Worm (Caenorhabditis elegans): Measurements from ENCODE around the gene Y70C5A.3.

Y70C5A.3 gene

DNA sequence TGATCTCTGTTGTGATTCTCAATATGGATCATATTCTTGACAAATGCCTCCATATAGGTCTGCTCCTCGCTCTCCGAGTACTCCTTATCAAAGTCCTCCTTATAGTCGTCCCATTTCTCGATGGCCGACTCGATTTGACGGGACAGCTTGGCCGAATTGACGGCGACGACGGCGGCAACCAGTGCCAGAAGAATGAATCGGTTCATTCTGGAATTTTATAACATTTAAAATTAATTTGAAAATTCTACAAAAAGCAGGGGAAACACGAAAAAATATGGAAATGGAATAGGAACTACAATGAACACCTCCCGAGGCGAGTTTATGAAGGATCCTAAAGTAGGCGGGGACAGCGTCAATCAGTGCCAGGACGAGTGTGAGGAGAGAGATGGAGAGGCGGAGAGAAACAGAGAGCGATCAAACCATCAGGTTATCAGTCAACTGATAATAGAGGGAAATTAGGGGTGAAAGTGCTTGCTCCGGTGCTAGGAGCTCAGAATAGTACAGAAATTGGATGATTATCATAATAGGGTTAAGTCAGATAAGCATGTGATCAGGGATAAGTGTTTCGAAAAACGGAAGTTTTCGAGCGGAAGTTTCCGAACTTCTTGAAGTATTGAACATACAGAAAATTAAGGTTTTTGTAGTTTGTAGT, 25.5 kb downstream of the Y70C5A.3 start, which contains the start of gene cpl-1:
Gene cpl-1, minus strand, starts transcription at position 207 of the 652 bp plus-strand sequence.
- no peak for TF ChIP-seq ceh-13 (GFP tag; optimal IDR thresholded peaks at IDR 0.05)
- TF ChIP-seq flt-1 (GFP tag; IDR thresholded peaks at IDR 0.05), result no peak
- TF ChIP-seq tra-4 (tag; optimal IDR thresholded peaks at IDR 0.05), result no peak
- no peak for TF ChIP-seq tbx-37 (GFP tag; conservative IDR thresholded peaks at IDR 0.05)
- TF ChIP-seq hmg-4 (GFP tag; optimal IDR thresholded peaks at IDR 0.05), result no peak
- TF ChIP-seq ets-7 (tag; optimal IDR thresholded peaks at IDR 0.05), result no peak
- no peak for TF ChIP-seq aly-1 (tag; optimal IDR thresholded peaks at IDR 0.05)
- no peak for TF ChIP-seq scrt-1 (GFP tag; IDR thresholded peaks at IDR 0.05)
- no peak for TF ChIP-seq B0310.2 (tag; optimal IDR thresholded peaks at IDR 0.05)
- no peak for TF ChIP-seq tbx-11 (GFP tag; IDR thresholded peaks at IDR 0.05)
- TF ChIP-seq pes-1 (GFP tag; IDR thresholded peaks at IDR 0.05), result no peak
- no peak for TF ChIP-seq hnd-1 (tag; optimal IDR thresholded peaks at IDR 0.05)
- TF ChIP-seq ceh-36 (tag; optimal IDR thresholded peaks at IDR 0.05), result no peak
- no peak for TF ChIP-seq F13C5.2 (tag; optimal IDR thresholded peaks at IDR 0.05)
- TF ChIP-seq ama-1 (optimal IDR thresholded peaks at IDR 0.05), result no peak
- no peak for TF ChIP-seq sea-1 (GFP tag; conservative IDR thresholded peaks at IDR 0.05)
- no peak for TF ChIP-seq hmbx-1 (tag; optimal IDR thresholded peaks at IDR 0.05)

DNA sequence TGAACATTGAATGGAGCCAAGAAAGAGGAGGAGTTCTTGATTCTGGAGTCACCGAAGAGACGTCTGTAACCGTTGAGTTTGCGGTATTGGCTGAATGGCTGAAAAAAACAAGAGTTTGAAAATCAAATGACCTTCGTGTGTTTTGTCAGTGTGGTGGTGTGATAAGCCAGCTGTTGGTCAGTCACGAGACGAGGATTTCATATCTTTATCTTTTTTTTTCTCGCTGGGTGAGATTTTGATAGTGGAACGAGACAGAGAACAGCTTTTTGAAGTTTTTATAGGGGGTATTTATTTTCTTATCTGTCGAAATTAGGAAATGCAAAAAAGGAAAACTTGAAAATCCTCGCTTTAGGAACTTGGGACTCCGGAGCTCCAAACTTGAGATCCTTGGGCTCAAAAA, 26.2 kb downstream of the Y70C5A.3 start:
- TF ChIP-seq F13C5.2 (tag; optimal IDR thresholded peaks at IDR 0.05) (no peak), pes-1 (GFP tag; IDR thresholded peaks at IDR 0.05) (no peak), aly-1 (tag; optimal IDR thresholded peaks at IDR 0.05) (no peak), B0310.2 (tag; optimal IDR thresholded peaks at IDR 0.05) (no peak), sea-1 (GFP tag; conservative IDR thresholded peaks at IDR 0.05) (no peak), hmg-4 (GFP tag; optimal IDR thresholded peaks at IDR 0.05) (no peak), ceh-13 (GFP tag; optimal IDR thresholded peaks at IDR 0.05) (no peak), hmbx-1 (tag; optimal IDR thresholded peaks at IDR 0.05) (no peak), tbx-37 (GFP tag; conservative IDR thresholded peaks at IDR 0.05) (no peak), flt-1 (GFP tag; IDR thresholded peaks at IDR 0.05) (no peak)

DNA sequence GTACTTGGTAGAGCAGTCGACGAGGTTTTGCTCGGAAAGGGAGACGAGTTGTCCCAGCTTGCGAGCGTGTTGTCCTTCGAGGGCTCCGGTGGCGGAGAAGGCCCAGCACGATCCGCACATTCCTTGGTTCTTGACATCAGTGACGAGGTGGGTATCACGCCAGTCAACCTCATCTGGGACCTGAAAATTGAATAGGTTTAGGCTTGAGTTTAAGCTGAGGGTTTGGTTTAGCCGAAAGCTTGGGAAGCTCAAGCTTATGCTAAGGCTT, 27.0 kb downstream of the Y70C5A.3 start:
- no peak for TF ChIP-seq ceh-13 (GFP tag; optimal IDR thresholded peaks at IDR 0.05)
- TF ChIP-seq flt-1 (GFP tag; IDR thresholded peaks at IDR 0.05), result no peak
- TF ChIP-seq sea-1 (GFP tag; conservative IDR thresholded peaks at IDR 0.05), result no peak
- TF ChIP-seq hnd-1 (tag; optimal IDR thresholded peaks at IDR 0.05), result no peak
- no peak for TF ChIP-seq hmbx-1 (tag; optimal IDR thresholded peaks at IDR 0.05)
- no peak for TF ChIP-seq tbx-37 (GFP tag; conservative IDR thresholded peaks at IDR 0.05)
- no peak for TF ChIP-seq B0310.2 (tag; optimal IDR thresholded peaks at IDR 0.05)
- no peak for TF ChIP-seq ama-1 (optimal IDR thresholded peaks at IDR 0.05)
- TF ChIP-seq pes-1 (GFP tag; IDR thresholded peaks at IDR 0.05), result no peak
- no peak for TF ChIP-seq F13C5.2 (tag; optimal IDR thresholded peaks at IDR 0.05)

DNA sequence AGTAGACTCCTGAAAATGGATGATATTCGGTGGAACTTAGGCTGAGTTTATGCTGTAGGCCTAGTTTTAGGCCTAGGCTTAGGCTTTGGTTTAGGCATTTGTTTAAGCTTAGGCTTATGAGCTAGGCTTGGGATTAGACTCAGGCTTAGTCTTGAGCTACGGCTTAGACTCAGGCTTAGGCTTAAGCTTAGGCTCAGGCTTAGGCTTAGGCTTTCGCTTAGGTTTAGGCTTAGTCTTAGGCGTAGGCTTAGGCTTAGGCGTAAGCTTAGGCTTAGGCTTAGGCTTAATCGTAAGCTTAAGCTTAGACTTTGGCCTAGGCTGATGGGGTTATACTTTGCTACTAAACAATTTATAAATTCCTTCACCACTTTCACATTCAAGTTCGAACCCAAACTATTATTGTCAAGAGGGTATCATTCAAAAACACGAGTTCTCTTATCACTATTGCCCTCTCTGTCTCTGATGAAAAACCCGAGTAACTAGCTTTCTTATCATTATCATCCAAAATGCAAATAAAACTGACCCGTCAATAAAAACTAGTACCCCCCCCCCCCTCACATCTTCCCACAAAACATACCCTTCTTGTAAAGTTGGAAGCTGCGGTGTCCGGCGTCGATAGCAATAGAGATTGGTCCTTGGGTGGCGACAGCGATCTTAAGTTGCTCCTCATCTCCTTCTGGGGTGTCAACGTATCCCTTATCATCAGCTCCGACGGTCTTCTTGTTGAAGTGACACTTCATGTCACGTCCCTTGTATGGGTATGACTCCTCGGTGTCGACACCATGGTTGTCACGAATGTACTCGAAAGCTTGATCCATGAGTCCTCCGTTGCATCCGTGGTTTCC, 27.6 kb downstream of the Y70C5A.3 start:
- TF ChIP-seq tra-4 (tag; optimal IDR thresholded peaks at IDR 0.05), result no peak
- TF ChIP-seq ceh-36 (tag; optimal IDR thresholded peaks at IDR 0.05), result peak; percentile 88
- TF ChIP-seq ets-7 (tag; optimal IDR thresholded peaks at IDR 0.05), result no peak

DNA sequence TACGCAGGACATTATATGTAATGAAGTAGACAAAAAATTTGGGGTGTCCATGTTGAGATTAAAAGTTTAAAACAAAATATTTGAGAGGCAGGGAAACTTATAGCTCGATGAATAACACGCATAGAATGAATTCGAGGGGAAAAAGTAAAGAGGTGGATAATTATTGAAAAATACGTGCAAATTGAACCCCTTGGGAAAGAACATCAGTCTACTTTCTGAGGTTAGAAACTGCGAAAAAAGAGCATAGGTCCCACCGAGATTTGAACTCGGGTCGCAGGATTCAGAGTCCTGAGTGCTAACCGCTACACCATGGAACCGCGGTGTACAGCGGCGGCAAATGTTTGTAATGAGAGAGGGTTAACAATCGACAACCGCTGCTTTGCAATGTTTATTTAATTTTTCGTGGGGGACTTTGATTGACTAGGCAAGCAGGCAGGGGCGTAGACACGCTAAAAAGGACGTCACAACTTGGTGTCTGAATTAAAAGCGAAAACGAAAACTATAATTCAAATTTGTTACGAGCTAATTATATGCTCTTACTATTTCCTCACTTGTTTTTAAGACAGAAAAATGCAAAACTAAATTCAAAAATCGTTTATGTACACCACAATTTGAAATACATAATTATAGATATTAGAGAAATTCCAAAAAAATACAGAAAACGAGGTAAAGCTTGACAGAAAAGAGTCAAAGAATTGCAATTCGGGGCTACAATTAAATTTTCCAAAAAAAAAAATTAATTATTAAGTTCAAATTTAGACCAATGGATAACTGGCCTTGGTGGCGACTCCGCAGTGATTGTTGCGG, 28.5 kb downstream of the Y70C5A.3 start, which contains the start of gene srh-269:
Gene srh-269, minus strand, starts transcription at position 51 of the 807 bp plus-strand sequence.
- TF ChIP-seq pes-1 (GFP tag; IDR thresholded peaks at IDR 0.05) (peak; percentile 80), sea-1 (GFP tag; conservative IDR thresholded peaks at IDR 0.05) (peak; percentile 59; the same call in 1 of the 2 replicates), hnd-1 (tag; optimal IDR thresholded peaks at IDR 0.05) (peak; percentile 31), ama-1 (optimal IDR thresholded peaks at IDR 0.05) (no peak), tra-4 (tag; optimal IDR thresholded peaks at IDR 0.05) (peak; percentile 41), aly-1 (tag; optimal IDR thresholded peaks at IDR 0.05) (peak; percentile 61), B0310.2 (tag; optimal IDR thresholded peaks at IDR 0.05) (peak; percentile 56), ets-7 (tag; optimal IDR thresholded peaks at IDR 0.05) (peak; percentile 45), hmbx-1 (tag; optimal IDR thresholded peaks at IDR 0.05) (peak; percentile 8), ceh-13 (GFP tag; optimal IDR thresholded peaks at IDR 0.05) (peak; percentile 11), ceh-36 (tag; optimal IDR thresholded peaks at IDR 0.05) (peak; percentile 38), tbx-11 (GFP tag; IDR thresholded peaks at IDR 0.05) (peak; percentile 65), hmg-4 (GFP tag; optimal IDR thresholded peaks at IDR 0.05) (peak; percentile 67), tbx-37 (GFP tag; conservative IDR thresholded peaks at IDR 0.05) (0 out of 2 replicates have a peak, but pooled peaks have one; percentile 43), F13C5.2 (tag; optimal IDR thresholded peaks at IDR 0.05) (peak; percentile 71), scrt-1 (GFP tag; IDR thresholded peaks at IDR 0.05) (peak; percentile 79), flt-1 (GFP tag; IDR thresholded peaks at IDR 0.05) (peak; percentile 76)

DNA sequence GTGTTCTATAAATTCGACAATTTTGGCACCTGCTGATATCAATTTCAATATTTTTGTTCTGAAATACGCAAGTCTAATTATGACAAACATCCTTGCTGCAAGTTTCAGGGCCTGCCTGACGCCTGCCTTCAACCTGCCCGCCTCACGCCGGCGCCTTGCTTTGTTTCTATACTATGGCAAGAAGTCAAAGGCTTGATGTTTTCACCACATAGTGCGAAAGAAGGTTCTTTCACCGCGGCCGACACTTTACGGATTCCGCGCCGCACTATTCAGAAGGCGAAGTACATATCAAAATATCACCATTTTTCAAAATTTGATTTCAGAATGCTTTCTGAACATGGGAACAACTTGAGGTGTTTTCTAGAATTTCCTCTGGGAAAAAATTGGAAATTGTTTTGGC, 31.2 kb downstream of the Y70C5A.3 start:
- TF ChIP-seq aly-1 (tag; optimal IDR thresholded peaks at IDR 0.05), result no peak
- no peak for TF ChIP-seq flt-1 (GFP tag; IDR thresholded peaks at IDR 0.05)
- no peak for TF ChIP-seq scrt-1 (GFP tag; IDR thresholded peaks at IDR 0.05)
- TF ChIP-seq ets-7 (tag; optimal IDR thresholded peaks at IDR 0.05), result no peak
- TF ChIP-seq tbx-37 (GFP tag; conservative IDR thresholded peaks at IDR 0.05), result no peak
- no peak for TF ChIP-seq tbx-11 (GFP tag; IDR thresholded peaks at IDR 0.05)
- no peak for TF ChIP-seq ceh-13 (GFP tag; optimal IDR thresholded peaks at IDR 0.05)
- no peak for TF ChIP-seq ama-1 (optimal IDR thresholded peaks at IDR 0.05)
- TF ChIP-seq sea-1 (GFP tag; conservative IDR thresholded peaks at IDR 0.05), result no peak
- TF ChIP-seq F13C5.2 (tag; optimal IDR thresholded peaks at IDR 0.05), result no peak
- no peak for TF ChIP-seq hmg-4 (GFP tag; optimal IDR thresholded peaks at IDR 0.05)
- no peak for TF ChIP-seq tra-4 (tag; optimal IDR thresholded peaks at IDR 0.05)
- TF ChIP-seq B0310.2 (tag; optimal IDR thresholded peaks at IDR 0.05), result no peak
- TF ChIP-seq pes-1 (GFP tag; IDR thresholded peaks at IDR 0.05), result no peak
- no peak for TF ChIP-seq hmbx-1 (tag; optimal IDR thresholded peaks at IDR 0.05)

Data from whole organism, early embryonic.